Worm (Caenorhabditis elegans) whole organism, L2 larva: ENCODE measurements around the gene fmil-1.

Experiments
- F13H6.1 ChIP-seq: sonication (generic microtip); optimal IDR thresholded peaks from 2 replicates; lab custom pipeline; 2016; ENCODE audit warnings: missing genetic modification characterization, missing compliant biosample characterization
- R02D3.7 ChIP-seq: fragments of 150-350 bp; optimal IDR thresholded peaks from 2 replicates; lab custom pipeline; 2014; ENCODE audit warnings: missing biosample characterization, missing genetic modification characterization
- ZK546.5 ChIP-seq: sonication (generic microtip); optimal IDR thresholded peaks from 2 replicates; lab custom pipeline; 2017; ENCODE audit warnings: missing biosample characterization, missing genetic modification characterization
- aly-2 ChIP-seq: fragments of 150-350 bp; optimal IDR thresholded peaks from 2 replicates; lab custom pipeline; 2014; ENCODE audit warnings: missing biosample characterization, missing genetic modification characterization
- ama-1 ChIP-seq: fragments of 150-350 bp; optimal IDR thresholded peaks from 2 replicates; lab custom pipeline; 2018; ENCODE audit warnings: inconsistent platforms
- blmp-1 ChIP-seq: sonication (generic microtip); optimal IDR thresholded peaks from 2 replicates; lab custom pipeline; 2017; ENCODE audit warnings: missing genetic modification characterization, mild to moderate bottlenecking, missing compliant biosample characterization, antibody characterized with exemption, moderate library complexity; ENCODE audit not compliant: insufficient read depth
- elt-1 ChIP-seq: fragments of 150-350 bp; optimal IDR thresholded peaks from 2 replicates; lab custom pipeline; 2014; ENCODE audit warnings: missing biosample characterization, missing genetic modification characterization
- elt-3 ChIP-seq: sonication (generic microtip); optimal IDR thresholded peaks from 2 replicates; lab custom pipeline; 2017; ENCODE audit warnings: missing biosample characterization, missing genetic modification characterization
- fos-1 ChIP-seq: fragments of 150-350 bp; optimal IDR thresholded peaks from 2 replicates; lab custom pipeline; 2014; ENCODE audit warnings: missing biosample characterization, missing genetic modification characterization
- gmeb-1 ChIP-seq: fragments of 150-350 bp; optimal IDR thresholded peaks from 2 replicates; lab custom pipeline; 2014; ENCODE audit warnings: missing biosample characterization, missing genetic modification characterization
- lsy-2 ChIP-seq, 2 experiments: fragments of 150-350 bp in 1 of 2; sonication (generic microtip) in 1 of 2; optimal IDR thresholded peaks; 2 replicates each; lab custom pipeline; 2014 to 2017; ENCODE audit warnings: missing biosample characterization in 2 of 2, missing genetic modification characterization in 2 of 2
- mab-5 ChIP-seq: fragments of 150-350 bp; optimal IDR thresholded peaks from 2 replicates; lab custom pipeline; 2014; ENCODE audit warnings: missing biosample characterization, missing genetic modification characterization
- nhr-11 ChIP-seq: fragments of 150-350 bp; optimal IDR thresholded peaks from 2 replicates; lab custom pipeline; 2014; ENCODE audit warnings: missing biosample characterization, missing genetic modification characterization
- nhr-129 ChIP-seq: fragments of 150-350 bp; optimal IDR thresholded peaks from 2 replicates; lab custom pipeline; 2014; ENCODE audit warnings: missing biosample characterization, missing genetic modification characterization
- nhr-21 ChIP-seq: fragments of 150-350 bp; optimal IDR thresholded peaks from 2 replicates; lab custom pipeline; 2014; ENCODE audit warnings: missing biosample characterization, missing genetic modification characterization
- nhr-23 ChIP-seq: fragments of 150-350 bp; optimal IDR thresholded peaks from 2 replicates; lab custom pipeline; 2014; ENCODE audit warnings: missing biosample characterization, missing genetic modification reagents, missing genetic modification characterization
- nhr-237 ChIP-seq: fragments of 150-350 bp; optimal IDR thresholded peaks from 2 replicates; lab custom pipeline; 2014; ENCODE audit warnings: missing biosample characterization, missing genetic modification characterization
- nhr-25 ChIP-seq: fragments of 150-350 bp; sonication (generic microtip); optimal IDR thresholded peaks from 3 replicates; lab custom pipeline; 2014; ENCODE audit warnings: missing biosample characterization, missing genetic modification characterization
- nhr-77 ChIP-seq: fragments of 150-350 bp; optimal IDR thresholded peaks from 2 replicates; lab custom pipeline; 2014; ENCODE audit warnings: missing biosample characterization, missing genetic modification characterization
- peb-1 ChIP-seq: fragments of 150-350 bp; optimal IDR thresholded peaks from 2 replicates; lab custom pipeline; 2014; ENCODE audit warnings: missing biosample characterization, missing genetic modification characterization
- skn-1 ChIP-seq: sonication (generic microtip); optimal IDR thresholded peaks from 2 replicates; lab custom pipeline; 2017; ENCODE audit warnings: missing biosample characterization, missing genetic modification characterization
- sma-9 ChIP-seq, 2 experiments: fragments of 150-350 bp in 1 of 2; sonication (generic microtip) in 1 of 2; optimal IDR thresholded peaks; 2 replicates each; lab custom pipeline; 2014 to 2016; ENCODE audit warnings: missing genetic modification characterization in 2 of 2, mild to moderate bottlenecking in 1 of 2, missing biosample characterization in 1 of 2, missing compliant biosample characterization in 1 of 2, missing genetic modification reagents in 1 of 2, moderate library complexity in 1 of 2
- unc-62 ChIP-seq: fragments of 150-350 bp; optimal IDR thresholded peaks from 2 replicates; lab custom pipeline; 2014; ENCODE audit warnings: missing biosample characterization, missing genetic modification reagents, missing genetic modification characterization
- zag-1 ChIP-seq: fragments of 150-350 bp; optimal IDR thresholded peaks from 2 replicates; lab custom pipeline; 2014; ENCODE audit warnings: missing biosample characterization, missing genetic modification characterization
- ztf-4 ChIP-seq: fragments of 150-350 bp; optimal IDR thresholded peaks from 2 replicates; lab custom pipeline; 2014; ENCODE audit warnings: missing biosample characterization, missing genetic modification characterization

Gene fmil-1

DNA sequence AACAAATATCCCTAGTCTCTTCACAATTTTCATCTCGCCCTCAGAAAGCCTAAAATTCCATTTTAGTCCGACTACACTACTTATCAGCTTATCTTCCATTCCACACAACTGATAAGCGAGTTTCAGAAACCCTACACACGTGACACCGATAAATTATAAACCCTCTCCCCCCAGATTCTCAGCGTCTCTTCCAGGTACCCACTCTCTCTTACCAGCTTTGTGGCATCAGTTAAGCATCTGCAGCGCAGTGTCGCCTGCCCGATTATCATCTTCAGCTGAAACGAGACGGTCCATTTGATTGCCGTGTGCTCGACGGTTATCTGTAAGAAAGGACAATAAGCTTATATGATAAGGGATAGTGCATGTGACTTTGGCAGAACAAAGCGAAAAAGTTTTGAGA is 56.7 kb downstream of the fmil-1 start (continued):
- TF ChIP-seq blmp-1 (tag; lab: Kevin White, UChicago) (no peak), ama-1 (no peak), R02D3.7 (tag; lab: Kevin White, UChicago) (no peak), zag-1 (tag; lab: Kevin White, UChicago) (no peak), unc-62 (GFP tag; lab: Kevin White, UChicago) (no peak), nhr-23 (tag; lab: Kevin White, UChicago) (no peak), nhr-237 (tag; lab: Kevin White, UChicago) (no peak), elt-3 (tag; lab: Kevin White, UChicago) (no peak), F13H6.1 (tag; lab: Kevin White, UChicago) (peak; percentile 63), aly-2 (tag; lab: Kevin White, UChicago) (no peak), fos-1 (tag; lab: Kevin White, UChicago) (peak; percentile 59), nhr-129 (tag; lab: Kevin White, UChicago) (no peak), ztf-4 (tag; lab: Kevin White, UChicago) (no peak), nhr-77 (tag; lab: Kevin White, UChicago) (no peak), nhr-25 (tag; lab: Kevin White, UChicago) (no peak), lsy-2 (tag; optimal IDR thresholded peaks at IDR 0.05; lab: Kevin White, UChicago) (no peak), nhr-21 (tag; lab: Kevin White, UChicago) (no peak), mab-5 (tag; lab: Kevin White, UChicago) (no peak), skn-1 (no peak), elt-1 (no peak), nhr-11 (tag; lab: Kevin White, UChicago) (no peak), peb-1 (tag; lab: Kevin White, UChicago) (no peak)

DNA sequence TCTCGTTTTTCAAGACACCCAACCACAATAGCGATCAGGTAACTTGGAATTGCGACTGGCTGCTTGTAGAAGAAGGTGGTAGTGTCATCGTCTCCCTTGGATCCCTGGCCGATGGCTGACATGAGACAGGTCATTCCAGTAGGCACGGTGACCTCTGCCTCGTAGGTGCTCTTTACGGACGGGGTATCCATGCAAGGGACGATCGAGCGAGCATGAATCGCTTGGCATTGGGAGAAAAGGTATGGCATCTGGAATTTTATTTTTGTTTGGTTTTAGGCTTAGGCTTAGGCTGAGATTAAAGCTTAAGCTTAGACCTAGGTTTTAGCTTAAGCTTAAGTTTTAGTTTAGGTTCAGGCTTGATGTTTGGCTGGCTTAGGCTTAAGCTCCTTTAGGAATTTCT is 57.5 kb downstream of the fmil-1 start:
- TF ChIP-seq sma-9 (GFP tag; optimal IDR thresholded peaks at IDR 0.05; lab: Kevin White, UChicago) (no peak), sma-9 (tag; optimal IDR thresholded peaks at IDR 0.05; lab: Kevin White, UChicago) (no peak), gmeb-1 (no peak), elt-1 (no peak), ama-1 (no peak), ZK546.5 (tag; lab: Kevin White, UChicago) (no peak), nhr-23 (tag; lab: Kevin White, UChicago) (no peak)
